Fruit fly (Drosophila melanogaster): ENCODE data around the gene Clp.

The Clp gene

DNA sequence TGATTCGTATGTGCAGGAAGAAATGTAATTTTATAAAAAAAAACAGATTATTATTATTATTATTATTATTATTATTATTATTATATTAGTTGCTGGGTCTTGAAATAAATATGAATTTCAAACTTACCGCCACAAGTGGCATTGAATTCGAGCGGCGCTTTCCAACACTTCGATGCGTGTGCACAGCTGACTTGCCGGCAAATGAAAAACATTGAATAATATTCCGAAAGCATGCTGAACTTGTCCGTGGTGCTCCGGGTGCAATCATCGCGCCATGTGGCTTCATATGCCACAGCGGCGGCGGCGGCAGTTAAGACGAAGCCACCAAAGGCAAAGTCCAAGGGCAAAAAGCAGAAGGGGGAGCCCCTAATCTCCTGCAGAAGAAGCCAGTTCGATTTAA, 8.4 kb upstream of the Clp start, which contains the start of gene Dbp21E2:
Dbp21E2 (plus strand) TSS at position 180 of the 400 bp plus-strand sequence.
- no peak for TF ChIP-seq ss (GFP tag; optimal IDR thresholded peaks at IDR 0.05)
- no peak for TF ChIP-seq CG9139 (GFP tag; optimal IDR thresholded peaks at IDR 0.05)
- TF ChIP-seq CG6808 (GFP tag; optimal IDR thresholded peaks at IDR 0.05): no peak
- no peak for TF ChIP-seq Gug (GFP tag; IDR thresholded peaks at IDR 0.05)
- no peak for TF ChIP-seq CG8319 (GFP tag; optimal IDR thresholded peaks at IDR 0.05)
- TF ChIP-seq fd85E (GFP tag; optimal IDR thresholded peaks at IDR 0.05): no peak
- TF ChIP-seq CG15336 (GFP tag; IDR thresholded peaks at IDR 0.05): no peak
- no peak for TF ChIP-seq Eip78C (GFP tag)
- TF ChIP-seq CG10669 (GFP tag; optimal IDR thresholded peaks at IDR 0.05): no peak
- no peak for TF ChIP-seq CG6792 (GFP tag; optimal IDR thresholded peaks at IDR 0.05)
- TF ChIP-seq CG16779 (tag; optimal IDR thresholded peaks at IDR 0.05): no peak
- TF ChIP-seq CG11294 (GFP tag; IDR thresholded peaks at IDR 0.05): no peak

dm6 chr2L:815785-816389, 3.9 kb upstream of the Clp start, which contains the start of the genes Saf6 and Pex12:
TSS of gene Saf6 (minus strand) at chr2L:815950.
TSS of gene Pex12 (plus strand) at chr2L:815993.
- TF ChIP-seq CG6163 (GFP tag; IDR thresholded peaks at IDR 0.05): no peak
- no peak for TF ChIP-seq Ets21C (GFP tag; optimal IDR thresholded peaks at IDR 0.05)
- TF ChIP-seq CG9139 (GFP tag; optimal IDR thresholded peaks at IDR 0.05): peak; percentile 9
- TF ChIP-seq CG6808 (GFP tag; optimal IDR thresholded peaks at IDR 0.05): peak; percentile 12
- peak; percentile 95 for TF ChIP-seq fkh (GFP tag; optimal IDR thresholded peaks at IDR 0.05)
- no peak for TF ChIP-seq Lpt (GFP tag; optimal IDR thresholded peaks at IDR 0.05)
- TF ChIP-seq lz (GFP tag; optimal IDR thresholded peaks at IDR 0.05): no peak

dm6 chr2L:817850-818249, 1.9 kb upstream of the Clp start, which contains the start of gene CG15880:
TSS of gene CG15880 (minus strand) at chr2L:817950.
- TF ChIP-seq CG16779 (tag; optimal IDR thresholded peaks at IDR 0.05) (no peak), Eip78C (GFP tag) (no peak), acj6 (GFP tag; optimal IDR thresholded peaks at IDR 0.05) (no peak), lz (GFP tag; optimal IDR thresholded peaks at IDR 0.05) (no peak), ss (GFP tag; optimal IDR thresholded peaks at IDR 0.05) (no peak), CG7368 (GFP tag; optimal IDR thresholded peaks at IDR 0.05) (no peak), Ets96B (tag; optimal IDR thresholded peaks at IDR 0.05) (no peak), OdsH (GFP tag; optimal IDR thresholded peaks at IDR 0.05) (no peak), Sox15 (GFP tag; optimal IDR thresholded peaks at IDR 0.05) (no peak), Eip75B (GFP tag; optimal IDR thresholded peaks at IDR 0.05) (no peak), salr (GFP tag; optimal IDR thresholded peaks at IDR 0.05) (no peak), Blimp-1 (GFP tag; optimal IDR thresholded peaks at IDR 0.05) (no peak), achi (GFP tag; optimal IDR thresholded peaks at IDR 0.05) (no peak), Gug (GFP tag; IDR thresholded peaks at IDR 0.05) (no peak), CG15336 (GFP tag; IDR thresholded peaks at IDR 0.05) (no peak), CG6276 (GFP tag; optimal IDR thresholded peaks at IDR 0.05) (no peak), CG4318 (GFP tag; optimal IDR thresholded peaks at IDR 0.05) (no peak), CG6792 (GFP tag; optimal IDR thresholded peaks at IDR 0.05) (no peak)

DNA sequence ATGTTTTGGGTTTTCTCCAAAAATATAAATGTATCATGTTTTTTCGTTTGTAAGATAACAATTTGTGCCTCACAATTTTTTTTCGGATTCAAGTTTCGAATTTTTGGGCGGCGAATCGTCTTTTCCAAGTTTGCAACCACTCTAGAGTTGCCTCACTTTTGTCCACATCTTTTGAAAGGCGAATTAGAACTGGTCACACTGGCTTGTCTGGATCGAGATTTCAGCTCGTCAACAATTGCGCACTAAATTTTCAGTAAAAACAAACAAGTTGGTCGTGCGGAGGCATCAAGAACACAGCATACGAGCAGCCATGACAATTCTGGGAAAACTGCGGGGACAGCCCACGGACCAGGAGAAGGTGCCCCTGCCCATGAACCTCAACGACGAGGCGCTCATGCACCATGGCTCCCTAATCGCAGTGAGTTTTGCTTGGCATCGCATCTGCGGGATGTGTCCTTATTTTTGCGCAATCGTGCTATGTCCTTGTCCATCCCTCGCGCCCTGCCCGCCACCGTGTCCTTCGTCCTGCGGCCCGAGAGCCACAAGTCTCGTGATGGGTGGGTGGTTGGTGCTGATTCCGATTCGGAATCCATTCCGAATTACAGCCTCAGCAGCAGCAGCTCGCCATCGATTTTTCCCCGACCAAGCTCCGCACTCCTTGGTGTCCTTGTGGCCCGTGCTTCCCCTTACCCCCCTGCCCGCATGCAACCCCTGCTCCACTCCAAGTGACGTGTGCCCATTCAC, 1.6 kb downstream of the Clp start, which contains the start of gene CG3662:
CG3662 (plus strand) TSS at position 48 of the 744 bp plus-strand sequence.
- TF ChIP-seq CG9139 (GFP tag; optimal IDR thresholded peaks at IDR 0.05) (no peak), Sox102F (GFP tag; optimal IDR thresholded peaks at IDR 0.05) (no peak), Eip93F (GFP tag; optimal IDR thresholded peaks at IDR 0.05) (no peak), CG6808 (GFP tag; optimal IDR thresholded peaks at IDR 0.05) (no peak), CG31627 (GFP tag; optimal IDR thresholded peaks at IDR 0.05) (no peak), fkh (GFP tag; optimal IDR thresholded peaks at IDR 0.05) (peak; percentile 47), Sox14 (GFP tag; optimal IDR thresholded peaks at IDR 0.05) (peak; percentile 1), CG11902 (GFP tag; optimal IDR thresholded peaks at IDR 0.05) (no peak), CG6163 (GFP tag; IDR thresholded peaks at IDR 0.05) (no peak), esn (GFP tag; optimal IDR thresholded peaks at IDR 0.05) (no peak), CG11762 (GFP tag; optimal IDR thresholded peaks at IDR 0.05; ENCODE audit: insufficient read depth) (no peak), spab (GFP tag; optimal IDR thresholded peaks at IDR 0.05) (no peak), salr (GFP tag; optimal IDR thresholded peaks at IDR 0.05) (no peak), svp (GFP tag) (peak; percentile 67), CG6276 (GFP tag; optimal IDR thresholded peaks at IDR 0.05) (no peak), fd59A (GFP tag; optimal IDR thresholded peaks at IDR 0.05) (no peak), CG3032 (tag; optimal IDR thresholded peaks at IDR 0.05) (no peak), dsx (GFP tag; optimal IDR thresholded peaks at IDR 0.05; ENCODE audit: poor library complexity, severe bottlenecking) (no peak), CG10631 (GFP tag; optimal IDR thresholded peaks at IDR 0.05) (no peak), Eip78C (GFP tag) (peak; percentile 49), CG8119 (GFP tag; IDR thresholded peaks at IDR 0.05) (0 out of 3 replicates have a peak, but pooled peaks have one; percentile 22), CG3919 (GFP tag; optimal IDR thresholded peaks at IDR 0.05) (no peak)

Measured in whole organism, prepupa.